Worm (Caenorhabditis elegans): ENCODE data around the gene R02F11.9.

- TF ChIP-seq nhr-76 (tag; optimal IDR thresholded peaks at IDR 0.05) = no peak
- no peak for TF ChIP-seq elt-1 (tag; optimal IDR thresholded peaks at IDR 0.05; ENCODE audit: borderline replicate concordance, insufficient read depth)
- TF ChIP-seq nhr-237 (tag; optimal IDR thresholded peaks at IDR 0.05) = no peak
- TF ChIP-seq ces-1 (GFP tag; optimal IDR thresholded peaks at IDR 0.05) = no peak
- no peak for TF ChIP-seq unc-39 (tag; optimal IDR thresholded peaks at IDR 0.05)
- TF ChIP-seq hlh-1 (tag; optimal IDR thresholded peaks at IDR 0.05) = no peak
- TF ChIP-seq blmp-1 (tag; optimal IDR thresholded peaks at IDR 0.05) = no peak
- no peak for TF ChIP-seq sptf-1 (tag; optimal IDR thresholded peaks at IDR 0.05)
- TF ChIP-seq pha-4 (tag; optimal IDR thresholded peaks at IDR 0.05) = no peak
- TF ChIP-seq ceh-83 (GFP tag; optimal IDR thresholded peaks at IDR 0.05) = no peak
- no peak for TF ChIP-seq cnd-1 (tag; optimal IDR thresholded peaks at IDR 0.05)
Measured at ce11 chrV:4823323-4823682, 36.0 kb downstream of the R02F11.9 start, which contains the start of gene adss-1.

All from whole organism, mixed stage, embryonic.